Fruit fly (Drosophila melanogaster): Measurements from ENCODE around the gene CG8136.

DNA sequence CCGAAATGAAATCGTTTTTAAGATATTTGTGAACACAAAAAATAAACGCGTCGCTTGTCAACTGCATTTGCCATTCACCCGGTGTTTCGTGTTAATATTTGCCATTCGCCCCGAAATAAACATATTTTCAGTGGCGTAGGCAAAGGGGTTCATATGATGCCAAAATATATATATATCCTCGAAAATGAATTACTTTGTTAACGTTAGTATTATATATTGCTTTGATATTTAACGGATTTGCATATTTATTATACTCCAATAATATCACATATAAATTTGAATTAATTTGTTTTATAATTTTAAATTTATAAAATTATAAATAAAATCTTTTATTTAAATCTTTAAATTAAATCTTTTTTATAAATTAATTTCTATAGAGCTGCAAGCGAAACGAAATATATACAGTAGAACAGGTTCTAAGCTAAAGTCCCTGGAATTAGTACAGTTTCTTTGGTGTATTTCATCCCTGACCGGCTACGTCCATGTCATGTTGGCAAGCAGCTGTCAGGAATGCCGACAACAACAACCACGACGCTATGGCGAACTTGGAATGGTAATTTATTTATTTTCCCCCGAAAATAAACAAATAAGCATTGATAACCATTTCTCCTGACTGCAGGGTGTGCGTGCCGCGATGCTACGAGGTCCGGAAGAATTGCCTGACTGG, 10.6 kb downstream of the CG8136 start, which contains the start of the genes M1BP and CG8202:
- TF ChIP-seq CG8478 (optimal IDR thresholded peaks at IDR 0.05): no peak
- no peak for TF ChIP-seq Dll (optimal IDR thresholded peaks at IDR 0.05)
- no peak for TF ChIP-seq pan (optimal IDR thresholded peaks at IDR 0.05)
- TF ChIP-seq EcR (GFP tag; optimal IDR thresholded peaks at IDR 0.05): no peak
- TF ChIP-seq usp (GFP tag; optimal IDR thresholded peaks at IDR 0.05): no peak

All from whole organism.